Fruit fly (Drosophila melanogaster) whole organism, embryonic: Measurements from ENCODE around the gene CG33514.

Experiments
- Awh ChIP-seq: fragments of 200-800 bp; sonication (Bioruptor generic); IDR thresholded peaks from 2 replicates; pipeline ENCODE4, ENCODE4 v1.3.6; 2022; ENCODE audit warnings: missing biosample characterization, missing genetic modification characterization
- CG10979 ChIP-seq: fragments of 200-800 bp; sonication (Bioruptor generic); optimal IDR thresholded peaks from 2 replicates; lab custom pipeline; 2018; ENCODE audit warnings: missing biosample characterization, mild to moderate bottlenecking, missing genetic modification characterization, moderate library complexity
- CG11247 ChIP-seq: fragments of 200-800 bp; sonication (Bioruptor generic); IDR thresholded peaks from 2 replicates; pipeline ENCODE4 v1.3.6; 2022; ENCODE audit warnings: missing biosample characterization, missing genetic modification characterization
- CG11504 ChIP-seq: fragments of 200-800 bp; sonication (Bioruptor generic); optimal IDR thresholded peaks from 3 replicates; lab custom pipeline; 2019; ENCODE audit warnings: missing biosample characterization, mild to moderate bottlenecking, missing genetic modification characterization, moderate library complexity
- CG12391 ChIP-seq: fragments of 200-800 bp; sonication (Bioruptor generic); optimal IDR thresholded peaks from 3 replicates; lab custom pipeline; 2018; ENCODE audit warnings: missing biosample characterization, mild to moderate bottlenecking, missing genetic modification characterization, moderate library complexity
- CG14050 ChIP-seq: fragments of 200-800 bp; sonication (Bioruptor generic); IDR thresholded peaks from 3 replicates; pipeline ENCODE4 v1.3.6; 2022; ENCODE audit warnings: missing biosample characterization, missing genetic modification characterization
- CG15601 ChIP-seq: fragments of 200-800 bp; sonication (Bioruptor generic); optimal IDR thresholded peaks from 3 replicates; lab custom pipeline; 2019; ENCODE audit warnings: missing biosample characterization, mild to moderate bottlenecking, missing genetic modification characterization, moderate library complexity
- CG17361 ChIP-seq: fragments of 200-800 bp; sonication (Bioruptor generic); IDR thresholded peaks from 3 replicates; pipeline ENCODE4 v1.3.6; 2022; ENCODE audit warnings: missing biosample characterization, missing genetic modification characterization
- CG18262 ChIP-seq: fragments of 200-800 bp; optimal IDR thresholded peaks from 3 replicates; lab custom pipeline; 2019; ENCODE audit warnings: missing biosample characterization, mild to moderate bottlenecking, missing genetic modification characterization, moderate library complexity
- CG31441 ChIP-seq: fragments of 200-800 bp; sonication (Bioruptor generic); IDR thresholded peaks from 2 replicates; pipeline ENCODE4 v1.3.6; 2022; ENCODE audit warnings: missing biosample characterization, missing genetic modification characterization
- CG4730 ChIP-seq: fragments of 200-800 bp; sonication (Bioruptor generic); IDR thresholded peaks from 2 replicates; pipeline ENCODE4 v1.3.6; 2022; ENCODE audit warnings: missing biosample characterization, missing genetic modification characterization
- CG4854 ChIP-seq: fragments of 200-800 bp; sonication (Bioruptor generic); optimal IDR thresholded peaks from 2 replicates; lab custom pipeline; 2016; ENCODE audit warnings: missing biosample characterization, missing genetic modification characterization, inconsistent platforms
- CG5180 ChIP-seq: fragments of 200-800 bp; sonication (Bioruptor generic); optimal IDR thresholded peaks from 3 replicates; lab custom pipeline; 2017; ENCODE audit warnings: missing biosample characterization, missing genetic modification characterization, mild to moderate bottlenecking, moderate library complexity, missing genetic modification reagents
- CG7357 ChIP-seq: fragments of 200-800 bp; sonication (Bioruptor generic); IDR thresholded peaks from 3 replicates; pipeline ENCODE4 v1.3.6; 2022; ENCODE audit warnings: missing biosample characterization, missing genetic modification characterization
- Dad ChIP-seq: fragments of 200-800 bp; sonication (Bioruptor generic); optimal IDR thresholded peaks from 3 replicates; lab custom pipeline; 2016; ENCODE audit warnings: missing biosample characterization, missing genetic modification characterization
- Dbx ChIP-seq: fragments of 200-800 bp; sonication (Bioruptor generic); IDR thresholded peaks from 3 replicates; pipeline ENCODE4 v1.3.6; 2022; ENCODE audit warnings: missing biosample characterization, missing genetic modification characterization
- Dip2 ChIP-seq: fragments of 200-800 bp; sonication (Bioruptor generic); IDR thresholded peaks from 2 replicates; pipeline ENCODE4 v1.3.6; 2022; ENCODE audit warnings: missing biosample characterization, missing genetic modification characterization
- Drgx ChIP-seq: fragments of 200-800 bp; sonication (Bioruptor generic); IDR thresholded peaks from 2 replicates; pipeline ENCODE4 v1.3.6; 2022; ENCODE audit warnings: missing biosample characterization, missing genetic modification characterization
- Ets65A ChIP-seq: fragments of 200-800 bp; sonication (Bioruptor generic); peaks from one replicate; lab custom pipeline; 2016; ENCODE audit warnings: missing biosample characterization, missing genetic modification characterization
- HLH54F ChIP-seq: fragments of 200-800 bp; sonication (Bioruptor generic); optimal IDR thresholded peaks from 3 replicates; lab custom pipeline; 2016; ENCODE audit warnings: missing biosample characterization, missing genetic modification characterization
- Hr78 ChIP-seq, 2 experiments: fragments of 200-800 bp in 1 of 2; fragments of >200 bp in 1 of 2; sonication (Bioruptor generic) in 1 of 2; optimal IDR thresholded peaks; 2 replicates each; lab custom pipeline; 2017 to 2019; ENCODE audit warnings: missing biosample characterization in 2 of 2, missing genetic modification characterization in 2 of 2, mild to moderate bottlenecking in 1 of 2, moderate library complexity in 1 of 2
- Jarid2 ChIP-seq: fragments of 200-800 bp; sonication (Bioruptor generic); optimal IDR thresholded peaks from 3 replicates; lab custom pipeline; 2017; ENCODE audit warnings: mild to moderate bottlenecking, missing biosample characterization, missing genetic modification reagents, missing genetic modification characterization
- MTF-1 ChIP-seq: fragments of 200-800 bp; sonication (Bioruptor generic); optimal IDR thresholded peaks from 2 replicates; lab custom pipeline; 2018; ENCODE audit warnings: missing biosample characterization, mild to moderate bottlenecking, missing genetic modification characterization, borderline replicate concordance
- Med ChIP-seq: fragments of 200-800 bp; sonication (Bioruptor generic); peaks from one replicate; lab custom pipeline; 2016; ENCODE audit warnings: missing biosample characterization, missing genetic modification characterization, mild to moderate bottlenecking, inconsistent platforms, moderate library complexity
- Ptx1 ChIP-seq: fragments of 200-800 bp; sonication (Bioruptor generic); IDR thresholded peaks from 2 replicates; pipeline ENCODE4 v1.3.6; 2022; ENCODE audit warnings: missing biosample characterization, missing genetic modification characterization
- Sox102F ChIP-seq: fragments of 200-800 bp; sonication (Bioruptor generic); optimal IDR thresholded peaks from 2 replicates; lab custom pipeline; 2018; ENCODE audit warnings: missing biosample characterization, mild to moderate bottlenecking, missing genetic modification characterization, moderate library complexity
- ase ChIP-seq: fragments of 200-800 bp; sonication (Bioruptor generic); IDR thresholded peaks from 3 replicates; pipeline ENCODE4 v1.3.6; 2022; ENCODE audit warnings: missing biosample characterization, missing genetic modification characterization
- btn ChIP-seq: fragments of 200-800 bp; sonication (Bioruptor generic); optimal IDR thresholded peaks from 2 replicates; lab custom pipeline; 2016; ENCODE audit warnings: missing biosample characterization, missing genetic modification characterization
- chif ChIP-seq, 2 experiments: fragments of 200-800 bp; sonication (Bioruptor generic); optimal IDR thresholded peaks; 3 replicates each; lab custom pipeline; 2016; ENCODE audit warnings: missing biosample characterization in 2 of 2, missing genetic modification characterization in 2 of 2
- chm ChIP-seq: fragments of 200-800 bp; sonication (Bioruptor generic); IDR thresholded peaks from 2 replicates; pipeline ENCODE4 v1.3.6; 2022; ENCODE audit warnings: missing biosample characterization, missing genetic modification characterization
- dati ChIP-seq: fragments of 200-800 bp; sonication (Bioruptor generic); IDR thresholded peaks from 2 replicates; pipeline ENCODE4 v1.3.6; 2022; ENCODE audit warnings: missing biosample characterization, missing genetic modification characterization
- dmrt99B ChIP-seq: fragments of 200-800 bp; sonication (Bioruptor generic); optimal IDR thresholded peaks from 2 replicates; lab custom pipeline; 2018; ENCODE audit warnings: missing biosample characterization, mild to moderate bottlenecking, missing genetic modification characterization, moderate library complexity
- esg ChIP-seq: fragments of 200-800 bp; sonication (Bioruptor generic); conservative IDR thresholded peaks from 2 replicates; pipeline ENCODE4 v1.3.6; 2022; ENCODE audit warnings: missing biosample characterization, missing genetic modification characterization
- gem ChIP-seq: fragments of 200-800 bp; sonication (Bioruptor generic); optimal IDR thresholded peaks from 2 replicates; lab custom pipeline; 2019; ENCODE audit warnings: missing biosample characterization, mild to moderate bottlenecking, missing genetic modification characterization, moderate library complexity
- gt ChIP-seq: fragments of 200-800 bp; sonication (Bioruptor generic); IDR thresholded peaks from 2 replicates; pipeline ENCODE4 v1.3.6; 2022; ENCODE audit warnings: missing biosample characterization, missing genetic modification characterization
- hb ChIP-seq: fragments of 200-800 bp; sonication (Bioruptor generic); IDR thresholded peaks from 3 replicates; pipeline ENCODE4 v1.3.6; 2022; ENCODE audit warnings: missing biosample characterization, missing genetic modification characterization; ENCODE audit not compliant: partially characterized antibody
- mld ChIP-seq: fragments of 200-800 bp; sonication (Bioruptor generic); IDR thresholded peaks from 3 replicates; pipeline ENCODE4 v1.3.6; 2022; ENCODE audit warnings: missing biosample characterization, missing genetic modification characterization; ENCODE audit not compliant: partially characterized antibody
- oc ChIP-seq: fragments of 200-800 bp; sonication (Bioruptor generic); optimal IDR thresholded peaks from 2 replicates; lab custom pipeline; 2018; ENCODE audit warnings: missing biosample characterization, mild to moderate bottlenecking, missing genetic modification characterization, moderate library complexity
- phol ChIP-seq: fragments of 200-800 bp; sonication (Bioruptor generic); optimal IDR thresholded peaks from 3 replicates; lab custom pipeline; 2018; ENCODE audit warnings: missing biosample characterization, mild to moderate bottlenecking, missing genetic modification characterization, moderate library complexity
- pita ChIP-seq: fragments of 200-800 bp; sonication (Bioruptor generic); optimal IDR thresholded peaks from 2 replicates; lab custom pipeline; 2017; ENCODE audit warnings: missing biosample characterization, mild to moderate bottlenecking, missing genetic modification characterization
- salm ChIP-seq: fragments of 200-800 bp; sonication (Bioruptor generic); optimal IDR thresholded peaks from 2 replicates; lab custom pipeline; 2018; ENCODE audit warnings: missing biosample characterization, mild to moderate bottlenecking, missing genetic modification characterization
- sens-2 ChIP-seq: fragments of 200-800 bp; sonication (Bioruptor generic); IDR thresholded peaks from 2 replicates; pipeline ENCODE4 v1.3.6; 2022; ENCODE audit warnings: missing biosample characterization, missing genetic modification characterization
- sisA ChIP-seq: fragments of 200-800 bp; sonication (Bioruptor generic); IDR thresholded peaks from 2 replicates; pipeline ENCODE4 v1.3.6; 2022; ENCODE audit warnings: missing biosample characterization, missing genetic modification characterization
- slp2 ChIP-seq: fragments of 200-800 bp; sonication (Bioruptor generic); optimal IDR thresholded peaks from 2 replicates; lab custom pipeline; 2016; ENCODE audit warnings: missing biosample characterization, missing genetic modification characterization
- sr ChIP-seq: fragments of 200-800 bp; sonication (Bioruptor generic); IDR thresholded peaks from 3 replicates; pipeline ENCODE4 v1.3.6; 2022; ENCODE audit warnings: missing biosample characterization, missing genetic modification characterization
- tio ChIP-seq: fragments of 200-800 bp; sonication (Bioruptor generic); optimal IDR thresholded peaks from 2 replicates; lab custom pipeline; 2017; ENCODE audit warnings: missing biosample characterization, missing genetic modification characterization, inconsistent platforms
- trh ChIP-seq: fragments of 200-800 bp; sonication (Bioruptor generic); optimal IDR thresholded peaks from 2 replicates; lab custom pipeline; 2016; ENCODE audit warnings: missing biosample characterization, missing genetic modification characterization
- yki ChIP-seq: fragments of >200 bp; optimal IDR thresholded peaks from 3 replicates; lab custom pipeline; 2018

Gene CG33514

dm6 chr3L:4389104-4389503, 23.9 kb downstream of the CG33514 start (continued):
- peak; percentile 10 for TF ChIP-seq Med (GFP tag; lab: Kevin White, UChicago)
- TF ChIP-seq chif (GFP tag; optimal IDR thresholded peaks at IDR 0.05; lab: Kevin White, UChicago): no peak
- TF ChIP-seq CG10979 (tag; lab: Kevin White, UChicago): peak; percentile 1
- TF ChIP-seq slp2: no peak
- no peak for TF ChIP-seq pita (GFP tag; lab: Kevin White, UChicago)
- TF ChIP-seq Sox102F (GFP tag; lab: Kevin White, UChicago): peak; percentile 34
- TF ChIP-seq CG31441: peak; percentile 14; the same call in 1 of the 2 replicates
- TF ChIP-seq sisA (GFP tag; lab: Robert Waterston, UW): 0 out of 2 replicates have a peak, but pooled peaks have one; percentile 19
- TF ChIP-seq dmrt99B (tag; lab: Kevin White, UChicago): peak; percentile 33
- TF ChIP-seq trh: no peak
- 0 out of 2 replicates have a peak, but pooled peaks have one; percentile 11 for TF ChIP-seq esg (GFP tag; lab: Robert Waterston, UW)
- TF ChIP-seq gt (GFP tag; lab: Robert Waterston, UW): no peak

- TF ChIP-seq ase (0 out of 3 replicates have a peak, but pooled peaks have one; percentile 5), gem (tag; lab: Kevin White, UChicago) (no peak), CG5180 (GFP tag; lab: Kevin White, UChicago) (no peak), Drgx (peak; percentile 82), CG15601 (tag; lab: Kevin White, UChicago) (no peak), Hr78 (GFP tag; optimal IDR thresholded peaks at IDR 0.05; lab: Kevin White, UChicago) (no peak), dati (no peak), sens-2 (GFP tag; lab: Robert Waterston, UW) (no peak)
These were observed 27.6 kb downstream of the CG33514 start for dm6 chr3L:4392851-4393250.

- TF ChIP-seq Awh (GFP tag; lab: Robert Waterston, UW) (no peak), CG14050 (GFP tag; lab: Robert Waterston, UW) (no peak), salm (no peak), CG4730 (GFP tag; lab: Robert Waterston, UW) (peak; percentile 18; the same call in 1 of the 2 replicates), hb (no peak), Drgx (peak; percentile 53; the same call in 1 of the 2 replicates)
These were observed 28.4 kb downstream of the CG33514 start for dm6 chr3L:4393642-4394041.

dm6 chr3L:4395501-4396073, 30.4 kb downstream of the CG33514 start:
- TF ChIP-seq Dip2 (no peak), Ets65A (peak; percentile 15), sr (GFP tag; lab: Robert Waterston, UW) (no peak), CG4854 (GFP tag; lab: Kevin White, UChicago) (no peak), btn (no peak), CG12391 (tag; lab: Kevin White, UChicago) (peak; percentile 2), oc (tag; lab: Kevin White, UChicago) (no peak), MTF-1 (GFP tag; lab: Kevin White, UChicago) (no peak), yki (lab: Kevin White, UChicago) (no peak), CG11504 (tag; lab: Kevin White, UChicago) (peak; percentile 27), mld (GFP tag; lab: Robert Waterston, UW) (no peak), Dad (no peak), CG18262 (tag; lab: Kevin White, UChicago) (peak; percentile 30), HLH54F (GFP tag; lab: Kevin White, UChicago) (no peak), phol (tag; lab: Kevin White, UChicago) (peak; percentile 3), Jarid2 (no peak), tio (GFP tag; lab: Kevin White, UChicago) (peak; percentile 6), CG7357 (GFP tag; lab: Robert Waterston, UW) (no peak), Dbx (GFP tag; lab: Robert Waterston, UW) (no peak), CG17361 (GFP tag; lab: Robert Waterston, UW) (no peak; the same call in 2 of the 3 replicates), Ptx1 (GFP tag; lab: Robert Waterston, UW) (no peak), CG11247 (GFP tag; lab: Robert Waterston, UW) (no peak), chm (GFP tag; lab: Robert Waterston, UW) (no peak)
